Fruit fly (Drosophila melanogaster) S2 (cell line): ENCODE measurements around the gene CG7194.

ENCODE experiments used
- CG8478 ChIP-seq: fragments of >200 bp; optimal IDR thresholded peaks from 2 replicates; lab custom pipeline; 2018
- CTCF ChIP-seq, 2 experiments: fragments of >200 bp; optimal IDR thresholded peaks; 2 replicates each; lab custom pipeline; 2018

CG7194 gene

dm6 chr3L:8286397-8286796 is 17.5 kb downstream of the CG7194 start:
- TF ChIP-seq CG8478 (no peak), CTCF (optimal IDR thresholded peaks at IDR 0.05; lab: Kevin White, UChicago) (no peak)

DNA sequence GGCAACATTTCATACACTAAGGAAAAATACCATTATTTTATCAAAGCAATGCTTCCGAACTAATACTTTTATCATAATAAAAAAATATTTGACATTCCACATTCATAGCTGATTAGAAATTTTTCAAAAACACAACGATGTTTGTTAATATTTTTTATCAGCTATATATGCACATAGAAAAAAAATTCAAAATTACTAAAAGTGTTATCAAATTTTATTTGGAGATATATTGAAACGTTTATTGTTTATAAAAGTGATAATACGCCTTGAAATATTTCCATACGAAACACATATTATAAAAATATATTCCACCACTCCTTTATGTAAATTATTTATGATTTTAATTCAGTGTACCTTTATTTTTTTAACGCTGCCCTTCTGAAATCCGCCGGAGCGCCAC is 18.1 kb downstream of the CG7194 start:
- TF ChIP-seq CG8478 (no peak), CTCF (optimal IDR thresholded peaks at IDR 0.05; lab: Kevin White, UChicago) (no peak)

DNA sequence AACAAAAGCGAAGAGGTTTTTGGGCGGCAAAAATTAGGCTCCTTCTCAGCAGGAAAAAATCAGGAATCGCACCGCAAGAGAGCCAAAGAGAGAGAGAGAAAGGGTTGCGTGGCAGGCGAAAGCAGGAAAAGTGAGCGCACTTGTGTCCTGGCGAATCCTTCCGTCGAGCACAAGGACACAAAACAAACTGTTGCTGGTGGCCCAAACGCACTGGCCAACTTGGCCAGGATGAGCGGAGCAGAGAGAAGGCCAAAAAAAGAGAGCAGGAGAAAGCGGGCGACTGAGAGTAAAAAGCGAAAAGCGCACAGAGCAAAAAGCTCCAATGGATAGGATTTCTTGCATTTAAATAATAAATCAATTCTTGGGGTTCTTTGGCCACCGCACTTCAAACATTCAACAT is 18.6 kb downstream of the CG7194 start:
- TF ChIP-seq CTCF (optimal IDR thresholded peaks at IDR 0.05; lab: Kevin White, UChicago): no peak
- no peak for TF ChIP-seq CG8478

- TF ChIP-seq CG8478 (no peak), CTCF (optimal IDR thresholded peaks at IDR 0.05; lab: Kevin White, UChicago) (no peak)
Measured at dm6 chr3L:8284651-8285050, 19.2 kb downstream of the CG7194 start.
